Worm (Caenorhabditis elegans) whole organism, L4 larva: ENCODE data around the gene svh-5.

Experiments
- F26F4.8 ChIP-seq: fragments of 200-800 bp; sonication (Bioruptor generic); conservative IDR thresholded peaks from 2 replicates; pipeline ENCODE4 v1.3.6; 2022; ENCODE audit warnings: missing genetic modification characterization, missing compliant biosample characterization
- F44E2.7 ChIP-seq: fragments of 200-800 bp; sonication (Bioruptor generic); IDR thresholded peaks from 2 replicates; pipeline ENCODE4 v2.1.2; 2022; ENCODE audit warnings: missing genetic modification characterization, missing compliant biosample characterization
- F49E8.2 ChIP-seq: sonication (generic microtip); optimal IDR thresholded peaks from 2 replicates; lab custom pipeline; 2016; ENCODE audit warnings: missing compliant biosample characterization, mild to moderate bottlenecking, missing genetic modification characterization, borderline replicate concordance
- T26A8.4 ChIP-seq: fragments of 200-800 bp; sonication (Bioruptor generic); IDR thresholded peaks from 2 replicates; pipeline ENCODE4 v1.3.6; 2022; ENCODE audit warnings: missing genetic modification characterization, missing compliant biosample characterization
- ZK337.2 ChIP-seq: fragments of 200-800 bp; sonication (Bioruptor generic); IDR thresholded peaks from 2 replicates; pipeline ENCODE4 v1.3.6; 2022; ENCODE audit warnings: missing genetic modification reagents, missing genetic modification characterization, missing compliant biosample characterization
- ZK546.5 ChIP-seq, 2 experiments: sonication (generic microtip); optimal IDR thresholded peaks; 2 replicates each; lab custom pipeline; 2017; ENCODE audit warnings: missing biosample characterization in 2 of 2, missing genetic modification characterization in 2 of 2
- aha-1 ChIP-seq: fragments of 150-350 bp; peaks from one replicate; lab custom pipeline; 2014; ENCODE audit warnings: missing biosample characterization, missing genetic modification characterization
- aly-2 ChIP-seq: sonication (generic microtip); optimal IDR thresholded peaks from 2 replicates; lab custom pipeline; 2018; ENCODE audit warnings: missing biosample characterization, missing genetic modification characterization
- ama-1 ChIP-seq: fragments of 150-350 bp; optimal IDR thresholded peaks from 2 replicates; lab custom pipeline; 2014; ENCODE audit warnings: inconsistent platforms, mixed read lengths
- arid-1 ChIP-seq: fragments of 200-800 bp; sonication (Bioruptor generic); conservative IDR thresholded peaks from 2 replicates; pipeline ENCODE4 v1.3.6; 2022; ENCODE audit warnings: missing genetic modification reagents, missing genetic modification characterization, missing compliant biosample characterization
- ceh-20 ChIP-seq: fragments of 200-800 bp; sonication (Bioruptor generic); IDR thresholded peaks from 2 replicates; pipeline ENCODE4 v1.3.6; 2022; ENCODE audit warnings: missing genetic modification reagents, missing genetic modification characterization, missing compliant biosample characterization
- ceh-32 ChIP-seq: sonication (generic microtip); optimal IDR thresholded peaks from 2 replicates; lab custom pipeline; 2016; ENCODE audit warnings: mild to moderate bottlenecking, missing genetic modification characterization, missing compliant biosample characterization; ENCODE audit not compliant: poor library complexity
- ceh-62 ChIP-seq: sonication (generic microtip); optimal IDR thresholded peaks from 2 replicates; lab custom pipeline; 2017; ENCODE audit warnings: missing biosample characterization, missing genetic modification characterization
- ceh-82 ChIP-seq: sonication (generic microtip); optimal IDR thresholded peaks from 2 replicates; lab custom pipeline; 2017; ENCODE audit warnings: missing biosample characterization, missing genetic modification characterization
- ces-1 ChIP-seq: fragments of 150-350 bp; sonication (generic microtip); optimal IDR thresholded peaks from 4 replicates; lab custom pipeline; 2014; ENCODE audit warnings: missing biosample characterization, missing genetic modification reagents, missing genetic modification characterization
- cey-2 ChIP-seq: sonication (generic microtip); optimal IDR thresholded peaks from 3 replicates; lab custom pipeline; 2017; ENCODE audit warnings: missing genetic modification characterization, mild to moderate bottlenecking, missing compliant biosample characterization, antibody characterized with exemption, borderline replicate concordance; ENCODE audit not compliant: insufficient read depth
- ctbp-1 ChIP-seq: fragments of 200-800 bp; sonication (Bioruptor generic); IDR thresholded peaks from 2 replicates; pipeline ENCODE4 v1.3.6; 2022; ENCODE audit warnings: missing genetic modification reagents, missing genetic modification characterization, missing compliant biosample characterization
- dmd-8 ChIP-seq: fragments of 200-800 bp; sonication (Bioruptor generic); IDR thresholded peaks from 2 replicates; pipeline ENCODE4 v1.3.6; 2022; ENCODE audit warnings: missing genetic modification characterization, missing compliant biosample characterization
- dpl-1 ChIP-seq: fragments of 150-350 bp; optimal IDR thresholded peaks from 2 replicates; lab custom pipeline; 2014; ENCODE audit warnings: missing biosample characterization, missing genetic modification reagents, missing genetic modification characterization
- egl-43 ChIP-seq: fragments of 200-800 bp; sonication (Bioruptor generic); IDR thresholded peaks from 2 replicates; pipeline ENCODE4 v1.3.6; 2022; ENCODE audit warnings: missing genetic modification reagents, missing genetic modification characterization, missing compliant biosample characterization
- fkh-10 ChIP-seq: fragments of 150-350 bp; optimal IDR thresholded peaks from 2 replicates; lab custom pipeline; 2014; ENCODE audit warnings: missing biosample characterization, missing genetic modification reagents, missing genetic modification characterization
- fos-1 ChIP-seq: fragments of 150-350 bp; optimal IDR thresholded peaks from 2 replicates; lab custom pipeline; 2014; ENCODE audit warnings: missing biosample characterization, missing genetic modification characterization
- gei-8 ChIP-seq: fragments of 200-800 bp; sonication (Bioruptor generic); optimal IDR thresholded peaks from 2 replicates; lab custom pipeline; 2018; ENCODE audit warnings: mild to moderate bottlenecking, missing genetic modification characterization, missing compliant biosample characterization
- hif-1 ChIP-seq, 2 experiments: sonication (generic microtip); optimal IDR thresholded peaks; 2 replicates each; lab custom pipeline; 2016 to 2017; ENCODE audit warnings: missing compliant biosample characterization in 2 of 2, missing genetic modification characterization in 2 of 2, missing genetic modification reagents in 2 of 2, missing genotype in 2 of 2, mild to moderate bottlenecking in 1 of 2
- jun-1 ChIP-seq: fragments of 150-350 bp; optimal IDR thresholded peaks from 2 replicates; lab custom pipeline; 2014; ENCODE audit warnings: missing biosample characterization, missing genetic modification reagents, missing genetic modification characterization
- lin-13 ChIP-seq: fragments of 150-350 bp; optimal IDR thresholded peaks from 2 replicates; lab custom pipeline; 2014; ENCODE audit warnings: missing biosample characterization, missing genetic modification reagents, missing genetic modification characterization
- lir-3 ChIP-seq: sonication (generic microtip); optimal IDR thresholded peaks from 2 replicates; lab custom pipeline; 2016; ENCODE audit warnings: mild to moderate bottlenecking, missing genetic modification characterization, missing compliant biosample characterization
- lsy-2 ChIP-seq, 2 experiments: fragments of 150-350 bp in 1 of 2; sonication (generic microtip) in 1 of 2; optimal IDR thresholded peaks; 2 replicates each; lab custom pipeline; 2014 to 2017; ENCODE audit warnings: missing biosample characterization in 2 of 2, missing genetic modification characterization in 2 of 2
- madf-5 ChIP-seq, 2 experiments: fragments of 200-800 bp; sonication (Bioruptor generic); IDR thresholded peaks; 2 replicates each; pipeline ENCODE4 v1.3.6; 2022; ENCODE audit warnings: missing compliant biosample characterization in 2 of 2, missing genetic modification characterization in 2 of 2
- madf-9 ChIP-seq: fragments of 200-800 bp; sonication (Bioruptor generic); conservative IDR thresholded peaks from 2 replicates; pipeline ENCODE4 v1.3.6; 2022; ENCODE audit warnings: missing genetic modification reagents, missing genetic modification characterization, missing compliant biosample characterization
- mdt-29 ChIP-seq: fragments of 200-800 bp; sonication (Bioruptor generic); IDR thresholded peaks from 2 replicates; pipeline ENCODE4 v1.3.6; 2022; ENCODE audit warnings: missing genetic modification reagents, missing genetic modification characterization, missing compliant biosample characterization
- mxl-2 ChIP-seq: fragments of 200-800 bp; sonication (Bioruptor generic); conservative IDR thresholded peaks from 2 replicates; pipeline ENCODE4 v1.3.6; 2022; ENCODE audit warnings: missing genetic modification reagents, missing genetic modification characterization, missing compliant biosample characterization
- nhr-11 ChIP-seq: fragments of 150-350 bp; optimal IDR thresholded peaks from 2 replicates; lab custom pipeline; 2014; ENCODE audit warnings: missing biosample characterization, missing genetic modification characterization
- nhr-25 ChIP-seq: sonication (generic microtip); optimal IDR thresholded peaks from 2 replicates; lab custom pipeline; 2017; ENCODE audit warnings: missing genetic modification characterization, mild to moderate bottlenecking, missing compliant biosample characterization, antibody characterized with exemption, moderate library complexity, borderline replicate concordance; ENCODE audit not compliant: insufficient read depth
- nhr-42 ChIP-seq: fragments of 200-800 bp; sonication (Bioruptor generic); IDR thresholded peaks from 2 replicates; pipeline ENCODE4 v1.3.6; 2022; ENCODE audit warnings: missing genetic modification characterization, missing compliant biosample characterization
- pha-4 ChIP-seq, 2 experiments: fragments of 150-350 bp in 1 of 2; fragments of 200-800 bp in 1 of 2; sonication (Bioruptor generic) in 1 of 2; IDR thresholded peaks in 1 of 2; optimal IDR thresholded peaks in 1 of 2; 2 replicates each; pipeline versions ENCODE4 v1.3.6 to Lab custom; 2014 to 2022; ENCODE audit warnings: missing genetic modification characterization in 2 of 2, missing genetic modification reagents in 2 of 2, missing biosample characterization in 1 of 2, missing compliant biosample characterization in 1 of 2
- rbr-2 ChIP-seq: sonication (generic microtip); optimal IDR thresholded peaks from 2 replicates; lab custom pipeline; 2016; ENCODE audit warnings: missing genotype, missing genetic modification characterization, missing compliant biosample characterization
- sdz-12 ChIP-seq: fragments of 200-800 bp; sonication (Bioruptor generic); optimal IDR thresholded peaks from 2 replicates; lab custom pipeline; 2018; ENCODE audit warnings: mild to moderate bottlenecking, missing genetic modification characterization, missing compliant biosample characterization
- set-16 ChIP-seq: fragments of 200-800 bp; sonication (Bioruptor generic); IDR thresholded peaks from 2 replicates; pipeline ENCODE4 v1.3.6; 2022; ENCODE audit warnings: missing genetic modification reagents, missing genetic modification characterization, missing compliant biosample characterization
- unc-39 ChIP-seq: sonication (generic microtip); optimal IDR thresholded peaks from 2 replicates; lab custom pipeline; 2017; ENCODE audit warnings: missing biosample characterization, missing genetic modification characterization
- unc-62 ChIP-seq, 3 experiments: fragments of 150-350 bp in 1 of 3; sonication (generic microtip); optimal IDR thresholded peaks in 2 of 3; peaks in 1 of 3; 1 replicate in 1 of 3; 2 replicates in 2 of 3; lab custom pipeline; 2014 to 2017; ENCODE audit warnings: missing biosample characterization in 3 of 3, missing genetic modification characterization in 3 of 3, missing genetic modification reagents in 3 of 3, missing genotype in 1 of 3
- zag-1 ChIP-seq: fragments of 150-350 bp; optimal IDR thresholded peaks from 2 replicates; lab custom pipeline; 2014; ENCODE audit warnings: missing biosample characterization, missing genetic modification characterization
- zfp-2 ChIP-seq: sonication (generic microtip); optimal IDR thresholded peaks from 2 replicates; lab custom pipeline; 2016; ENCODE audit warnings: mild to moderate bottlenecking, missing genetic modification characterization, missing compliant biosample characterization
- zfp-3 ChIP-seq: fragments of 200-800 bp; sonication (Bioruptor generic); conservative IDR thresholded peaks from 2 replicates; pipeline ENCODE4 v1.3.6; 2022; ENCODE audit warnings: missing genetic modification reagents, missing genetic modification characterization, missing compliant biosample characterization
- ztf-7 ChIP-seq: fragments of 150-350 bp; optimal IDR thresholded peaks from 2 replicates; lab custom pipeline; 2014; ENCODE audit warnings: missing biosample characterization, missing genetic modification characterization

svh-5 gene

DNA sequence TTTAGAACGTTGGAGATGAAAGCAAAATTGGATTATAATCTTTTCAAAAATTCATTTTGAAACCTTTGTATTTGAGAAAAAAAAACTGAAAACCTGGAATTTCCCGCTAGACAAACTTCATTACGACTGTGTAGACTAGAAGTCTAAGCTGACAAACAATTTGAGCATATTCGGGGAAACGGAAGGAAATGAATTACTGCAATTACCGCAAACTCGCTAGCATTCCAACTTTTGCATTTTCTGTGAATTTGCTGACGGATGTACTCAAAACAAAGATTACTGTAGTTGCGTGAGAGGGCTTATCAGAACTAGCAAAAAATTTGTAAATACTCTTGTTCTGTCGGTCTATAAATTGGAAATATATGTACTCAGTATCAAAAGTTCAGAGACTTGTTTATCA lies 12.2 kb upstream of the svh-5 start:
- TF ChIP-seq ZK337.2 (GFP tag; lab: Robert Waterston, UW) (no peak), mdt-29 (GFP tag; lab: Robert Waterston, UW) (no peak), lir-3 (tag; lab: Kevin White, UChicago) (no peak), sdz-12 (GFP tag; lab: Kevin White, UChicago) (no peak), zfp-3 (no peak), lsy-2 (tag; optimal IDR thresholded peaks at IDR 0.05; lab: Kevin White, UChicago) (peak in 1 of 2 experiments; percentile 10), unc-62 (GFP tag; optimal IDR thresholded peaks at IDR 0.05 in 1 of 2; lab: Kevin White, UChicago) (peak in 1 of 2 experiments; percentile 71), unc-62 (tag; optimal IDR thresholded peaks at IDR 0.05; lab: Kevin White, UChicago) (no peak), aly-2 (tag; lab: Kevin White, UChicago) (no peak), dpl-1 (no peak), ceh-62 (no peak), aha-1 (tag; lab: Kevin White, UChicago) (no peak), F26F4.8 (GFP tag; lab: Robert Waterston, UW) (no peak), jun-1 (tag; lab: Kevin White, UChicago) (no peak), ceh-82 (tag; lab: Kevin White, UChicago) (no peak), fos-1 (tag; lab: Kevin White, UChicago) (no peak), hif-1 (tag; optimal IDR thresholded peaks at IDR 0.05; lab: Kevin White, UChicago) (no peak), nhr-11 (tag; lab: Kevin White, UChicago) (peak; percentile 47), ces-1 (GFP tag; lab: Kevin White, UChicago) (peak; percentile 19)

DNA sequence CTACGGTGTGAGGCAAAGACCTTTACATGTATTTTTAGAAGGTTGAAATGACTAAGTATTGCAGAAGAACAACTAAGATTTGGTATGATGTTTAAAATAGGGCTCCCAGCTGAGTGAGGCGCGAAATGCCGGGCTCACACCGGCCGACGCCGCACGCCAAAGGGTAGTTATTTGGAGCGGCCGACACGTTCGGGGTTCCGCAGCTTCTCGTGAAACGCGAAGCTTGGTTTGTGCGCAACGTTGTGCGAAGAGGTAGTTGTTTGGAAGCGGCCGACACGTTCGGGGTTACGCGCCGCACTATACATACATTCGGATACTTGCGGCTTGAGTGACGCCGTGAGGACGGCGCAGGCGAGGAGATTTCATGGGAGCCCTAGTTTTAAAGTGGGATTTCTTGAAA lies 10.6 kb upstream of the svh-5 start:
- TF ChIP-seq egl-43 (GFP tag; lab: Robert Waterston, UW) = peak; percentile 59; the same call in 1 of the 2 replicates
- no peak for TF ChIP-seq unc-39 (tag; lab: Kevin White, UChicago)
- TF ChIP-seq set-16 (GFP tag; lab: Robert Waterston, UW) = peak; percentile 76

DNA sequence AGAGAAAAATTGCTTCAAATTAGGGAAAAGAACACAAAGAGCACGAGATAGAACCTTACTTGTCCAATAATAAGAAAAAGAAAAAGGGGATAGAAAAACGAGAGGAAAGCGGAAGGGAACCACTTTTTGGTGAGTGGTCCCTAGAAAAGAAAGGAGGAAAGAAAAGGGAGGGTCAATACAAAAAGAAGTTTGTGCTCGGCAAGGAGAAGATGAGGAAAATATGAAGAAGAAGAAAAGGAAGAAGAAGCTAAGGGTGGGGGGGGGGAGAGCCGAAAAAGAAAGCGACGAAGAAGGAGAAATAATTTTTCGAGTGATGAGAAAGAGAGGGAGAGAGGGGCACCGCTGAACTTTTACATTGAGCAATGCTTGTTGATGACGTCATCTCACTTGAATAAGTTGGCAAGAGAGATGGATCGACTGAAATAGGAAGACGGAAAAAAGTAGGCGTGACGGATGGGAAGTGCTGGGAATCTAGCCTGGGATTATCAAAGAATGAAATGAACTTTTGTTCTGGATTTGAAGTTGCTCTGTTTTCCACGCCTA lies 8.3 kb upstream of the svh-5 start:
- no peak for TF ChIP-seq madf-5 (GFP tag; IDR thresholded peaks at IDR 0.05; lab: Robert Waterston, UW)
- TF ChIP-seq arid-1 (GFP tag; lab: Robert Waterston, UW) = no peak
- TF ChIP-seq zag-1 = no peak
- TF ChIP-seq zfp-2 = no peak
- no peak for TF ChIP-seq dmd-8 (GFP tag; lab: Robert Waterston, UW)
- no peak for TF ChIP-seq pha-4 (GFP tag; IDR thresholded peaks at IDR 0.05; lab: Robert Waterston, UW)
- TF ChIP-seq pha-4 (tag; optimal IDR thresholded peaks at IDR 0.05; lab: Kevin White, UChicago) = no peak
- TF ChIP-seq mxl-2 (GFP tag; lab: Robert Waterston, UW) = no peak
- no peak for TF ChIP-seq T26A8.4
- TF ChIP-seq zfp-3 = no peak
- TF ChIP-seq nhr-42 (GFP tag; lab: Robert Waterston, UW) = no peak
- TF ChIP-seq ctbp-1 = peak; percentile 84
- no peak for TF ChIP-seq ztf-7 (tag; lab: Kevin White, UChicago)
- no peak for TF ChIP-seq lir-3 (tag; lab: Kevin White, UChicago)
- TF ChIP-seq ZK337.2 (GFP tag; lab: Robert Waterston, UW) = 0 out of 2 replicates have a peak, but pooled peaks have one; percentile 5
- no peak for TF ChIP-seq F49E8.2 (tag; lab: Kevin White, UChicago)
- no peak for TF ChIP-seq ces-1 (GFP tag; lab: Kevin White, UChicago)
- no peak for TF ChIP-seq madf-9 (GFP tag; lab: Robert Waterston, UW)
- TF ChIP-seq lin-13 = no peak
- no peak for TF ChIP-seq sdz-12 (GFP tag; lab: Kevin White, UChicago)
- no peak for TF ChIP-seq F44E2.7 (GFP tag; lab: Robert Waterston, UW)
- TF ChIP-seq cey-2 (tag; lab: Kevin White, UChicago) = no peak
- no peak for TF ChIP-seq ceh-32 (tag; lab: Kevin White, UChicago)
- TF ChIP-seq ceh-20 (GFP tag; lab: Robert Waterston, UW) = peak; percentile 68; the same call in 1 of the 2 replicates
- peak; percentile 75 for TF ChIP-seq rbr-2 (tag; lab: Kevin White, UChicago)
- no peak for TF ChIP-seq gei-8 (GFP tag; lab: Kevin White, UChicago)
- TF ChIP-seq nhr-25 (tag; lab: Kevin White, UChicago) = no peak
- no peak for TF ChIP-seq ZK546.5 (tag; optimal IDR thresholded peaks at IDR 0.05; lab: Kevin White, UChicago)
- peak; percentile 87 for TF ChIP-seq fkh-10 (GFP tag; lab: Kevin White, UChicago)
- no peak for TF ChIP-seq jun-1 (tag; lab: Kevin White, UChicago)
- TF ChIP-seq ama-1 (lab: Kevin White, UChicago) = no peak
